Fruit fly (Drosophila melanogaster): ENCODE data around the gene CG40472.
A peak's percentile ranks its signal among the peaks of the same experiment; 100 is the strongest.

Gene CG40472

dm6 chr3L:24926882-24927281 is at the start of gene CG40472:
CG40472 (plus strand) TSS chr3L:24927130.
- no peak for TF ChIP-seq CG9139 (GFP tag; optimal IDR thresholded peaks at IDR 0.05)
- TF ChIP-seq OdsH (GFP tag; optimal IDR thresholded peaks at IDR 0.05): no peak
- no peak for TF ChIP-seq lz (GFP tag; optimal IDR thresholded peaks at IDR 0.05)
- no peak for TF ChIP-seq CG11902 (GFP tag; optimal IDR thresholded peaks at IDR 0.05)
- no peak for TF ChIP-seq CG3919 (GFP tag; optimal IDR thresholded peaks at IDR 0.05)
- no peak for TF ChIP-seq Hr38 (GFP tag; optimal IDR thresholded peaks at IDR 0.05)
- no peak for TF ChIP-seq CG31627 (GFP tag; optimal IDR thresholded peaks at IDR 0.05)
- no peak for TF ChIP-seq Ets96B (tag; optimal IDR thresholded peaks at IDR 0.05)
- no peak for TF ChIP-seq Hr39 (GFP tag; optimal IDR thresholded peaks at IDR 0.05)
- TF ChIP-seq Ets21C (GFP tag; optimal IDR thresholded peaks at IDR 0.05): no peak
- TF ChIP-seq Gug (GFP tag; IDR thresholded peaks at IDR 0.05): no peak
- TF ChIP-seq CG8632 (GFP tag; optimal IDR thresholded peaks at IDR 0.05): no peak
- no peak for TF ChIP-seq CG6276 (GFP tag; optimal IDR thresholded peaks at IDR 0.05)

dm6 chr3L:24974970-24975369 is 48.0 kb downstream of the CG40472 start:
- TF ChIP-seq Eip93F (GFP tag; optimal IDR thresholded peaks at IDR 0.05) (no peak), CG1621 (tag; optimal IDR thresholded peaks at IDR 0.05) (no peak), acj6 (GFP tag; optimal IDR thresholded peaks at IDR 0.05) (no peak), CG11762 (GFP tag; optimal IDR thresholded peaks at IDR 0.05; ENCODE audit: insufficient read depth) (no peak), Gug (GFP tag; IDR thresholded peaks at IDR 0.05) (no peak), CG3032 (tag; optimal IDR thresholded peaks at IDR 0.05) (no peak), Ets21C (GFP tag; optimal IDR thresholded peaks at IDR 0.05) (no peak), net (GFP tag; optimal IDR thresholded peaks at IDR 0.05) (no peak), CG10669 (GFP tag; optimal IDR thresholded peaks at IDR 0.05) (no peak), lz (GFP tag; optimal IDR thresholded peaks at IDR 0.05) (no peak), salr (GFP tag; optimal IDR thresholded peaks at IDR 0.05) (no peak), pdm3 (GFP tag; optimal IDR thresholded peaks at IDR 0.05) (no peak), fd85E (GFP tag; optimal IDR thresholded peaks at IDR 0.05) (no peak), CG32006 (GFP tag; optimal IDR thresholded peaks at IDR 0.05) (no peak), ss (GFP tag; optimal IDR thresholded peaks at IDR 0.05) (no peak), CG31627 (GFP tag; optimal IDR thresholded peaks at IDR 0.05) (no peak)

dm6 chr3L:24975839-24976380 is 49.0 kb downstream of the CG40472 start, which contains the start of gene ND-AGGG:
ND-AGGG (plus strand) TSS chr3L:24976254.
- TF ChIP-seq CG4318 (GFP tag; optimal IDR thresholded peaks at IDR 0.05) (no peak), cyc (GFP tag; optimal IDR thresholded peaks at IDR 0.05) (no peak), CG11294 (GFP tag; IDR thresholded peaks at IDR 0.05) (no peak), Hr39 (GFP tag; optimal IDR thresholded peaks at IDR 0.05) (peak; percentile 22)
